Worm (Caenorhabditis elegans) whole organism, mixed stage, embryonic: Measurements from ENCODE around the gene srlf-10.
"Not testable (repeated sequence)": the region's sequence is repeated elsewhere in the genome, so short reads cannot be mapped to it uniquely, and the experiment has no call there.

Experiments used
- M03D4.4 ChIP-seq: sonication (generic microtip); optimal IDR thresholded peaks from 2 replicates; lab custom pipeline; 2017; ENCODE audit warnings: mild to moderate bottlenecking, missing genetic modification characterization, missing compliant biosample characterization
- bed-3 ChIP-seq: fragments of 200-800 bp; sonication (Bioruptor generic); optimal IDR thresholded peaks from 3 replicates; lab custom pipeline; 2018; ENCODE audit warnings: mild to moderate bottlenecking, missing genetic modification characterization, moderate library complexity, missing compliant biosample characterization
- blmp-1 ChIP-seq: fragments of 150-350 bp; optimal IDR thresholded peaks from 2 replicates; lab custom pipeline; 2014; ENCODE audit warnings: missing biosample characterization, missing genetic modification characterization
- ceh-39 ChIP-seq: fragments of 150-350 bp; optimal IDR thresholded peaks from 2 replicates; lab custom pipeline; 2014; ENCODE audit warnings: missing biosample characterization, missing genetic modification characterization
- ceh-83 ChIP-seq: fragments of 200-800 bp; sonication (Bioruptor generic); optimal IDR thresholded peaks from 2 replicates; lab custom pipeline; 2018; ENCODE audit warnings: mild to moderate bottlenecking, missing genetic modification characterization, missing compliant biosample characterization
- ces-1 ChIP-seq: fragments of 150-350 bp; optimal IDR thresholded peaks from 2 replicates; lab custom pipeline; 2014; ENCODE audit warnings: missing biosample characterization, missing genetic modification reagents, missing genetic modification characterization
- cnd-1 ChIP-seq: fragments of 200-800 bp; sonication (Bioruptor generic); optimal IDR thresholded peaks from 2 replicates; lab custom pipeline; 2018; ENCODE audit warnings: mild to moderate bottlenecking, missing genetic modification characterization, missing compliant biosample characterization
- drap-1 ChIP-seq: fragments of 200-800 bp; sonication (Bioruptor generic); optimal IDR thresholded peaks from 3 replicates; lab custom pipeline; 2018; ENCODE audit warnings: mild to moderate bottlenecking, missing genetic modification characterization, missing compliant biosample characterization
- elt-1 ChIP-seq: sonication (generic microtip); optimal IDR thresholded peaks from 2 replicates; lab custom pipeline; 2017; ENCODE audit warnings: missing genetic modification characterization, mild to moderate bottlenecking, missing compliant biosample characterization, antibody characterized with exemption, moderate library complexity, borderline replicate concordance; ENCODE audit not compliant: insufficient read depth
- elt-3 ChIP-seq: fragments of 150-350 bp; optimal IDR thresholded peaks from 2 replicates; lab custom pipeline; 2014; ENCODE audit warnings: missing biosample characterization, missing genetic modification characterization
- flh-1 ChIP-seq: fragments of 200-800 bp; sonication (Bioruptor generic); optimal IDR thresholded peaks from 2 replicates; lab custom pipeline; 2018; ENCODE audit warnings: mild to moderate bottlenecking, missing genetic modification characterization, moderate library complexity, missing compliant biosample characterization
- ham-2 ChIP-seq: fragments of 200-800 bp; sonication (Bioruptor generic); optimal IDR thresholded peaks from 2 replicates; lab custom pipeline; 2018; ENCODE audit warnings: mild to moderate bottlenecking, missing genetic modification characterization, missing compliant biosample characterization
- hlh-1 ChIP-seq: fragments of 150-350 bp; optimal IDR thresholded peaks from 2 replicates; lab custom pipeline; 2014; ENCODE audit warnings: missing biosample characterization, missing genetic modification reagents, missing genetic modification characterization
- lin-13 ChIP-seq: fragments of 150-350 bp; optimal IDR thresholded peaks from 2 replicates; lab custom pipeline; 2014; ENCODE audit warnings: missing biosample characterization, missing genetic modification characterization
- lin-32 ChIP-seq: fragments of 200-800 bp; sonication (Bioruptor generic); optimal IDR thresholded peaks from 2 replicates; lab custom pipeline; 2018; ENCODE audit warnings: mild to moderate bottlenecking, missing genetic modification characterization, missing compliant biosample characterization
- lsy-2 ChIP-seq: fragments of 150-350 bp; optimal IDR thresholded peaks from 2 replicates; lab custom pipeline; 2014; ENCODE audit warnings: missing biosample characterization, missing genetic modification characterization
- mep-1 ChIP-seq: fragments of 150-350 bp; optimal IDR thresholded peaks from 2 replicates; lab custom pipeline; 2017; ENCODE audit warnings: missing biosample characterization, missing genetic modification reagents, missing genetic modification characterization, inconsistent platforms
- mls-2 ChIP-seq: sonication (generic microtip); optimal IDR thresholded peaks from 2 replicates; lab custom pipeline; 2016; ENCODE audit warnings: mild to moderate bottlenecking, missing genetic modification characterization, moderate library complexity, missing compliant biosample characterization
- nhr-28 ChIP-seq: fragments of 150-350 bp; optimal IDR thresholded peaks from 2 replicates; lab custom pipeline; 2014; ENCODE audit warnings: missing biosample characterization, missing genetic modification characterization
- nhr-76 ChIP-seq: sonication (generic microtip); optimal IDR thresholded peaks from 2 replicates; lab custom pipeline; 2017; ENCODE audit warnings: missing biosample characterization, missing genetic modification characterization
- pha-4 ChIP-seq: fragments of 150-350 bp; optimal IDR thresholded peaks from 2 replicates; lab custom pipeline; 2018; ENCODE audit warnings: missing biosample characterization, missing genetic modification reagents, missing genetic modification characterization
- snpc-4 ChIP-seq: fragments of 150-350 bp; optimal IDR thresholded peaks from 2 replicates; lab custom pipeline; 2014; ENCODE audit warnings: missing biosample characterization, missing genetic modification characterization
- sptf-1 ChIP-seq: sonication (generic microtip); optimal IDR thresholded peaks from 2 replicates; lab custom pipeline; 2017; ENCODE audit warnings: mild to moderate bottlenecking, missing genetic modification characterization, moderate library complexity, missing compliant biosample characterization
- tbx-8 ChIP-seq: fragments of 200-800 bp; sonication (Bioruptor generic); optimal IDR thresholded peaks from 2 replicates; lab custom pipeline; 2018; ENCODE audit warnings: mild to moderate bottlenecking, missing genetic modification characterization, moderate library complexity, missing compliant biosample characterization
- unc-120 ChIP-seq: sonication (generic microtip); optimal IDR thresholded peaks from 2 replicates; lab custom pipeline; 2017; ENCODE audit warnings: missing genetic modification characterization, missing compliant biosample characterization; ENCODE audit not compliant: poor library complexity, severe bottlenecking
- unc-62 ChIP-seq: fragments of 150-350 bp; optimal IDR thresholded peaks from 2 replicates; lab custom pipeline; 2014; ENCODE audit warnings: missing biosample characterization, missing genetic modification reagents, missing genetic modification characterization
- zip-8 ChIP-seq: fragments of 150-350 bp; optimal IDR thresholded peaks from 2 replicates; lab custom pipeline; 2014; ENCODE audit warnings: missing biosample characterization, missing genetic modification characterization
- ztf-11 ChIP-seq: fragments of 150-350 bp; optimal IDR thresholded peaks from 2 replicates; lab custom pipeline; 2014; ENCODE audit warnings: missing biosample characterization, missing genetic modification characterization

Gene srlf-10

ce11 chrIII:13401673-13402258 lies at the start of gene srlf-10, which contains the start of gene srlf-9:
srlf-10 (plus strand) TSS chrIII:13402208.
srlf-9 (minus strand) TSS chrIII:13401773.
- not testable (repeated sequence) for TF ChIP-seq bed-3; ham-2 (GFP tag; lab: Kevin White, UChicago); sptf-1 (tag; lab: Kevin White, UChicago)

ce11 chrIII:13359256-13359655 lies 42.8 kb upstream of the srlf-10 start, which contains the start of gene F53A2.9:
F53A2.9 (minus strand) TSS chrIII:13359356.
- TF ChIP-seq cnd-1 (no peak), drap-1 (GFP tag; lab: Kevin White, UChicago) (no peak), lin-13 (no peak), unc-120 (tag; lab: Kevin White, UChicago) (no peak), lin-32 (GFP tag; lab: Kevin White, UChicago) (no peak), nhr-76 (tag; lab: Kevin White, UChicago) (no peak), zip-8 (tag; lab: Kevin White, UChicago) (no peak), ztf-11 (no peak), lsy-2 (no peak), flh-1 (no peak), M03D4.4 (tag; lab: Kevin White, UChicago) (no peak), elt-3 (tag; lab: Kevin White, UChicago) (no peak), sptf-1 (tag; lab: Kevin White, UChicago) (no peak), unc-62 (GFP tag; lab: Kevin White, UChicago) (no peak), elt-1 (tag; lab: Kevin White, UChicago) (no peak), hlh-1 (tag; lab: Kevin White, UChicago) (no peak), pha-4 (tag; lab: Kevin White, UChicago) (no peak)

ce11 chrIII:13359847-13360246 lies 42.2 kb upstream of the srlf-10 start:
- no peak for TF ChIP-seq zip-8 (tag; lab: Kevin White, UChicago)
- TF ChIP-seq ceh-39 (tag; lab: Kevin White, UChicago): no peak
- peak; percentile 29 for TF ChIP-seq unc-120 (tag; lab: Kevin White, UChicago)
- peak; percentile 45 for TF ChIP-seq mep-1 (tag; lab: Kevin White, UChicago)
- peak; percentile 29 for TF ChIP-seq ces-1 (GFP tag; lab: Kevin White, UChicago)

DNA sequence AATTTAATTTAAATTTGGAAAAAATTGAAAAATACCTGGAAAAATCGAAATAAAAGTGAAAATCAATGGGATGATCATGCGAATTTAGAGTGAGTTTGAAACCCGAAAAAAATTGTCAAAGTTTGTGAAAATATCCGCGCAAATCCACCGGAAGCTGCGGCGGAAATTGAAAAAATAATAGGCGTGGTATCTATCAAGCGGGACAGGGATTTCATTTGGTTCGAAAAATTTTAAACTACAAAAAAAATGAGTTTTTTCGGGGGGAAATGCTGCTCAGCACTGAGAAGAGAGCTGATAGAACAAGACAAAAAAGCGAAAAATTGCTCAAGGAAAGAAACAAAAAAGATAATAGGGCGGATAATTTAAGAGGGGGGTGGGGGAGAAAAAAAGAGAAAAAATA lies 31.0 kb upstream of the srlf-10 start, which contains the start of gene T03F6.9:
T03F6.9 (minus strand) TSS at position 101 of the 400 bp plus-strand sequence.
- TF ChIP-seq tbx-8 (no peak), mls-2 (no peak), bed-3 (no peak), snpc-4 (tag; lab: Kevin White, UChicago) (no peak)

DNA sequence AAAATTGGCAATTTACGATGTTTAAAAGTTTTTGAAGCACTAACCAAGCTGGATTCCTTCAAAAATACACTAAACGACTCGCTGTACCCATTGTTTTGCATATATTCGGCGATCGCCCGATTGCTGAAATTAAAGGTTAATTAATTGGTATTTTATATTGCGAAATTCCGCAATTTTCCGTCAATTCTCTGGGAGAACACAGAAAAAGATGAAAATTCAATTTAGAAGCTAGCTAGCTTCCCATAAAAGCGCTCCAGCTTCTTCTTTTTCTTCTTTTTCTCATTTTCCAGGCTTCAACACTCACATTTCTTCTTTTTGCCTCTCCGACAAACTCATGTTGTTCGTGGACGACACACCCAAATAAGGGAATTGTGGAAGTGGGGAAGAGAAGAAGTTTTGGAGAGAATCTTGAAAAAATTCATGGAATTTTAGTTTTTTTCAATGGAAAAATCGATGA lies 25.7 kb upstream of the srlf-10 start, which contains the start of gene lis-1:
lis-1 (minus strand) TSS at position 407 of the 457 bp plus-strand sequence.
- peak; percentile 87 for TF ChIP-seq ces-1 (GFP tag; lab: Kevin White, UChicago)
- TF ChIP-seq cnd-1: no peak
- TF ChIP-seq, all 35 proteins: peak for 1

DNA sequence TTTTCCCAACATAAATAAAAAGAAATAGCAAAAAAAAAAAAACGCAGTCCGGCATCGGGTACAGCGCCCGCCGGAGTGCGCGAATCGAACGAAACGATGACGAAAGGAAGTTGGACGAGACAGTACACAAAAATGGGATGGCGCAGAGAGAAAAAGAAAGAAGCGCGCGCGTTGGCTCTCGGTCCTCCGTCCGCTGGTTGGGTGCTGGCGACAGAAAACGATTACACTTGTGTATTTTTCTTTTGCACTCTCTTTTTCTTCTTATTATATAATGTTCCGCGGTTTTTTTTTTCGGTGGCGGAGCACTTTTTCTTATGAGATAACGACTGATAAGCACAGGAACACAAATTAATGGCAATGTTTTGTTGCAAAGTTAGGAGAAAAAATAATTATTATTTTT lies 24.8 kb upstream of the srlf-10 start:
- no peak for TF ChIP-seq nhr-76 (tag; lab: Kevin White, UChicago)
- TF ChIP-seq mls-2: no peak
- no peak for TF ChIP-seq ces-1 (GFP tag; lab: Kevin White, UChicago)
- TF ChIP-seq hlh-1 (tag; lab: Kevin White, UChicago): no peak
- no peak for TF ChIP-seq ham-2 (GFP tag; lab: Kevin White, UChicago)

DNA sequence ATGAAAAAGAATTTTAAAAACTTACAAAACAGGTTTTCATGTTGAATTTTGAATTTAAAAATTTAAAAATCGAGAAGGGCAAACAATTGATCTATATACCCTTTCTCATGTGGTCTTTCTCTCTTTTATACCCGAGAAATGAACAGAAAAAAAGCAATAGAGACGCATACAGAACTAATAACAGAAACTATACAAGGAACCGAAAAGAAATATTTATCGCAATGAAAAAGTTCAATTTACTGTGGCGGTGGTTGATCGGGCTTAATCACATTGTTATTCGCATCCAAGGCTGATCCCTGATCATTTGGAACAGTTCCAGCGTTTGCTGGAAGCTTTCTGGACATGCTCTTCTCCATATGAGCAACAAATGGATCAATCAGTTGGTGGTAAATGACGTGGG lies 23.8 kb upstream of the srlf-10 start, which contains the start of gene T03F6.10:
T03F6.10 (minus strand) TSS at position 101 of the 400 bp plus-strand sequence.
- TF ChIP-seq blmp-1 (tag; lab: Kevin White, UChicago) (no peak), flh-1 (no peak), ces-1 (GFP tag; lab: Kevin White, UChicago) (no peak), ztf-11 (no peak), nhr-28 (tag; lab: Kevin White, UChicago) (no peak), lin-13 (no peak), ceh-83 (GFP tag; lab: Kevin White, UChicago) (no peak)
